Fruit fly (Drosophila melanogaster) whole organism: ENCODE results near the gene Srlp.

Experiments used
- pan ChIP-seq: fragments of >200 bp; optimal IDR thresholded peaks from 2 replicates; lab custom pipeline; 2017
- psq ChIP-seq: fragments of >200 bp; optimal IDR thresholded peaks from 2 replicates; lab custom pipeline; 2017
- usp ChIP-seq: fragments of >200 bp; optimal IDR thresholded peaks from 2 replicates; lab custom pipeline; 2017; ENCODE audit warnings: missing biosample characterization, missing genetic modification characterization, mixed read lengths

DNA sequence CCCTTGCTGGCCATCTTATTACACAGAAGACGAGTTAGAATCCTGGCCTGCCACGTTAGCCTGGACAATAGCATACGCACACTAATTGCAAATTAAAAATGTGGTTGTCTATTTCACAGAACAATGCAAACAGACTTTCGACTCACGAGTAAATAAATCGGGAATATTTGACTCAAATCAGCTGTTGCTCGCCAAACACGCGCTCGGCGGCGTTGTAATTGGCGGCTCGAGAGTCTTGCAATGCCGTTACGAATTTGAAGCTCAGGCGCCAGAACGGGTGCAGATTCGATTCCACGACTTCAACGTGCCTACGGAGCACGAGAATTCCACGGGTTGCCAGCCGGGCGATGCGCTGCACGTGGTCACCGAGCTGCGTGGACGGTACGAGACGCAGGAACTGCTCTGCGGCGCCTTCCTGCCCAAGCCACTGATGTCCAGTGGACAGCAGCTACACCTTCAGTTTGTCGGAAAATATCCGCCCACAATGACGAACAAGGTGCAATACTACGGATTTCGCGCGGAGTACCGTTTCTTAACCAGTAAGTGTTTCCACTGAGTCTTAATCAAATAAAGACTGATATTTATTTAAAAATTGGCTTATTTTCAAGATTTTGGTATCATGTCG is 32.1 kb upstream of the Srlp start, which contains the start of gene DNAlig3:
- TF ChIP-seq pan (lab: Kevin White, UChicago) = no peak
- no peak for TF ChIP-seq psq (lab: Kevin White, UChicago)
- no peak for TF ChIP-seq usp (GFP tag; lab: Kevin White, UChicago)
